Fruit fly (Drosophila melanogaster) whole organism, embryonic: ENCODE data around the gene SkpD.

Experiments used
- Atf3 ChIP-seq: fragments of 200-800 bp; sonication (Bioruptor generic); optimal IDR thresholded peaks from 3 replicates; lab custom pipeline; 2016; ENCODE audit warnings: missing biosample characterization, missing genetic modification characterization
- B-H2 ChIP-seq: fragments of 200-800 bp; sonication (Bioruptor generic); optimal IDR thresholded peaks from 2 replicates; lab custom pipeline; 2018; ENCODE audit warnings: missing biosample characterization, mild to moderate bottlenecking, missing genetic modification characterization
- Blimp-1 ChIP-seq: fragments of 200-800 bp; sonication (Bioruptor generic); optimal IDR thresholded peaks from 3 replicates; lab custom pipeline; 2018; ENCODE audit warnings: missing biosample characterization, missing genetic modification characterization, mild to moderate bottlenecking, moderate library complexity, missing genetic modification reagents
- CG10543 ChIP-seq: fragments of 200-800 bp; sonication (Bioruptor generic); optimal IDR thresholded peaks from 3 replicates; lab custom pipeline; 2017; ENCODE audit warnings: missing biosample characterization, mild to moderate bottlenecking, missing genetic modification characterization, moderate library complexity
- CG11085 ChIP-seq: fragments of 200-800 bp; sonication (Bioruptor generic); IDR thresholded peaks from 2 replicates; pipeline ENCODE4 v1.3.6; 2022; ENCODE audit warnings: missing biosample characterization, missing genetic modification characterization
- CG11398 ChIP-seq: fragments of 200-800 bp; sonication (Bioruptor generic); optimal IDR thresholded peaks from 2 replicates; lab custom pipeline; 2016; ENCODE audit warnings: missing biosample characterization, missing genetic modification characterization
- CG11456 ChIP-seq: fragments of 200-800 bp; sonication (Bioruptor generic); IDR thresholded peaks from 3 replicates; pipeline ENCODE4 v1.3.6; 2022; ENCODE audit warnings: missing biosample characterization, missing genetic modification characterization
- CG11504 ChIP-seq: fragments of 200-800 bp; sonication (Bioruptor generic); optimal IDR thresholded peaks from 3 replicates; lab custom pipeline; 2019; ENCODE audit warnings: missing biosample characterization, mild to moderate bottlenecking, missing genetic modification characterization, moderate library complexity
- CG11723 ChIP-seq: fragments of 200-800 bp; sonication (Bioruptor generic); optimal IDR thresholded peaks from 2 replicates; lab custom pipeline; 2017; ENCODE audit warnings: missing biosample characterization, mild to moderate bottlenecking, missing genetic modification characterization
- CG12104 ChIP-seq: fragments of 200-800 bp; sonication (Bioruptor generic); optimal IDR thresholded peaks from 3 replicates; lab custom pipeline; 2016; ENCODE audit warnings: missing biosample characterization, missing genetic modification characterization
- CG12219 ChIP-seq: fragments of 200-800 bp; sonication (Bioruptor generic); optimal IDR thresholded peaks from 3 replicates; lab custom pipeline; 2018; ENCODE audit warnings: missing biosample characterization, mild to moderate bottlenecking, missing genetic modification characterization
- CG13624 ChIP-seq: fragments of 200-800 bp; sonication (Bioruptor generic); optimal IDR thresholded peaks from 2 replicates; lab custom pipeline; 2016; ENCODE audit warnings: missing biosample characterization, missing genetic modification characterization
- CG13775 ChIP-seq: fragments of 200-800 bp; sonication (Bioruptor generic); optimal IDR thresholded peaks from 3 replicates; lab custom pipeline; 2017; ENCODE audit warnings: missing biosample characterization, mild to moderate bottlenecking, missing genetic modification characterization
- CG13894 ChIP-seq: fragments of 200-800 bp; sonication (Bioruptor generic); optimal IDR thresholded peaks from 3 replicates; lab custom pipeline; 2018; ENCODE audit warnings: missing biosample characterization, mild to moderate bottlenecking, missing genetic modification characterization, moderate library complexity
- CG14667 ChIP-seq: fragments of 200-800 bp; sonication (Bioruptor generic); IDR thresholded peaks from 2 replicates; pipeline ENCODE4 v1.3.6; 2022; ENCODE audit warnings: missing biosample characterization, missing genetic modification characterization
- CG17829 ChIP-seq: fragments of 200-800 bp; optimal IDR thresholded peaks from 2 replicates; lab custom pipeline; 2019; ENCODE audit warnings: missing biosample characterization, mild to moderate bottlenecking, missing genetic modification characterization, moderate library complexity
- CG2116 ChIP-seq: fragments of 200-800 bp; sonication (Bioruptor generic); optimal IDR thresholded peaks from 3 replicates; lab custom pipeline; 2018; ENCODE audit warnings: missing biosample characterization, mild to moderate bottlenecking, missing genetic modification characterization
- CG2678 ChIP-seq: fragments of 200-800 bp; sonication (Bioruptor generic); optimal IDR thresholded peaks from 3 replicates; lab custom pipeline; 2019; ENCODE audit warnings: missing biosample characterization, mild to moderate bottlenecking, missing genetic modification characterization, moderate library complexity
- CG2712 ChIP-seq: fragments of 200-800 bp; optimal IDR thresholded peaks from 3 replicates; lab custom pipeline; 2019; ENCODE audit warnings: missing biosample characterization, mild to moderate bottlenecking, missing genetic modification characterization, moderate library complexity
- CG2875 ChIP-seq: fragments of 200-800 bp; sonication (Bioruptor generic); optimal IDR thresholded peaks from 2 replicates; lab custom pipeline; 2017; ENCODE audit warnings: missing biosample characterization, mild to moderate bottlenecking, missing genetic modification characterization, missing genetic modification reagents
- CG31441 ChIP-seq: fragments of 200-800 bp; sonication (Bioruptor generic); IDR thresholded peaks from 2 replicates; pipeline ENCODE4 v1.3.6; 2022; ENCODE audit warnings: missing biosample characterization, missing genetic modification characterization
- CG3407 ChIP-seq: fragments of 200-800 bp; sonication (Bioruptor generic); optimal IDR thresholded peaks from 2 replicates; lab custom pipeline; 2018; ENCODE audit warnings: missing biosample characterization, mild to moderate bottlenecking, missing genetic modification characterization
- CG4328 ChIP-seq: fragments of 200-800 bp; sonication (Bioruptor generic); optimal IDR thresholded peaks from 3 replicates; lab custom pipeline; 2017; ENCODE audit warnings: missing biosample characterization, missing genetic modification reagents, missing genetic modification characterization
- CG8765 ChIP-seq: fragments of 200-800 bp; sonication (Bioruptor generic); IDR thresholded peaks from 2 replicates; pipeline ENCODE4 v1.3.6; 2022; ENCODE audit warnings: missing biosample characterization, missing genetic modification characterization
- CG9437 ChIP-seq: fragments of 200-800 bp; sonication (Bioruptor generic); optimal IDR thresholded peaks from 2 replicates; lab custom pipeline; 2018; ENCODE audit warnings: missing biosample characterization, mild to moderate bottlenecking, missing genetic modification characterization
- CkIIα-i1 ChIP-seq: fragments of 200-800 bp; sonication (Bioruptor generic); IDR thresholded peaks from 2 replicates; pipeline ENCODE4 v1.3.6; 2022; ENCODE audit warnings: missing biosample characterization, missing genetic modification characterization
- D ChIP-seq, 2 experiments: fragments of 200-800 bp in 1 of 2; fragments of >200 bp in 1 of 2; sonication (Bioruptor generic) in 1 of 2; optimal IDR thresholded peaks; 2 replicates in 1 of 2; 3 replicates in 1 of 2; lab custom pipeline; 2017; ENCODE audit warnings: mild to moderate bottlenecking in 1 of 2, missing biosample characterization in 1 of 2, missing genetic modification characterization in 1 of 2, missing genetic modification reagents in 1 of 2
- Fer3 ChIP-seq: fragments of 200-800 bp; sonication (Bioruptor generic); optimal IDR thresholded peaks from 2 replicates; lab custom pipeline; 2018; ENCODE audit warnings: missing biosample characterization, mild to moderate bottlenecking, missing genetic modification characterization, moderate library complexity
- Lpt ChIP-seq: fragments of >200 bp; optimal IDR thresholded peaks from 2 replicates; lab custom pipeline; 2018; ENCODE audit warnings: missing biosample characterization, missing genetic modification characterization
- Nf-YB ChIP-seq: fragments of 200-800 bp; sonication (Bioruptor generic); optimal IDR thresholded peaks from 3 replicates; lab custom pipeline; 2019; ENCODE audit warnings: missing biosample characterization, mild to moderate bottlenecking, missing genetic modification characterization, moderate library complexity
- Pdp1 ChIP-seq, 2 experiments: fragments of 200-800 bp; sonication (Bioruptor generic); optimal IDR thresholded peaks; 3 replicates each; lab custom pipeline; 2016; ENCODE audit warnings: missing biosample characterization in 2 of 2, missing genetic modification characterization in 2 of 2, mild to moderate bottlenecking in 1 of 2, moderate library complexity in 1 of 2
- Rx ChIP-seq: fragments of 200-800 bp; sonication (Bioruptor generic); IDR thresholded peaks from 2 replicates; pipeline ENCODE4 v1.3.6; 2022; ENCODE audit warnings: missing biosample characterization, missing genetic modification characterization
- Sry-δ ChIP-seq: fragments of 200-800 bp; sonication (Bioruptor generic); optimal IDR thresholded peaks from 2 replicates; lab custom pipeline; 2016; ENCODE audit warnings: missing biosample characterization, missing genetic modification characterization
- Usf ChIP-seq: fragments of 200-800 bp; sonication (Bioruptor generic); optimal IDR thresholded peaks from 2 replicates; lab custom pipeline; 2017; ENCODE audit warnings: missing genotype, missing biosample characterization, missing genetic modification characterization
- croc ChIP-seq: fragments of 200-800 bp; sonication (Bioruptor generic); conservative IDR thresholded peaks from 3 replicates; pipeline ENCODE4 v1.3.6; 2022; ENCODE audit warnings: missing biosample characterization, missing genetic modification characterization
- cwo ChIP-seq: fragments of 200-800 bp; sonication (Bioruptor generic); optimal IDR thresholded peaks from 3 replicates; lab custom pipeline; 2017; ENCODE audit warnings: missing biosample characterization, missing genetic modification characterization, mild to moderate bottlenecking, moderate library complexity, missing genetic modification reagents
- en ChIP-seq: fragments of 200-800 bp; sonication (Bioruptor generic); optimal IDR thresholded peaks from 2 replicates; lab custom pipeline; 2016; ENCODE audit warnings: missing biosample characterization, missing genetic modification characterization
- esg ChIP-seq: fragments of 200-800 bp; sonication (Bioruptor generic); conservative IDR thresholded peaks from 2 replicates; pipeline ENCODE4 v1.3.6; 2022; ENCODE audit warnings: missing biosample characterization, missing genetic modification characterization
- eyg ChIP-seq: fragments of 200-800 bp; sonication (Bioruptor generic); optimal IDR thresholded peaks from 3 replicates; lab custom pipeline; 2016; ENCODE audit warnings: missing biosample characterization, missing genetic modification characterization
- gem ChIP-seq: fragments of 200-800 bp; sonication (Bioruptor generic); optimal IDR thresholded peaks from 2 replicates; lab custom pipeline; 2019; ENCODE audit warnings: missing biosample characterization, mild to moderate bottlenecking, missing genetic modification characterization, moderate library complexity
- gsb-n ChIP-seq: fragments of 200-800 bp; sonication (Bioruptor generic); optimal IDR thresholded peaks from 3 replicates; lab custom pipeline; 2018; ENCODE audit warnings: missing biosample characterization, mild to moderate bottlenecking, missing genetic modification characterization
- inv ChIP-seq: fragments of 200-800 bp; sonication (Bioruptor generic); IDR thresholded peaks from 2 replicates; pipeline ENCODE4 v1.3.6; 2022; ENCODE audit warnings: missing biosample characterization, missing genetic modification characterization; ENCODE audit not compliant: partially characterized antibody
- knrl ChIP-seq: fragments of 200-800 bp; sonication (Bioruptor generic); IDR thresholded peaks from 3 replicates; pipeline ENCODE4 v1.3.6; 2022; ENCODE audit warnings: missing biosample characterization, missing genetic modification characterization; ENCODE audit not compliant: partially characterized antibody
- nau ChIP-seq: fragments of 200-800 bp; sonication (Bioruptor generic); optimal IDR thresholded peaks from 3 replicates; lab custom pipeline; 2017; ENCODE audit warnings: missing biosample characterization, mild to moderate bottlenecking, missing genetic modification characterization, missing genetic modification reagents
- pan ChIP-seq, 4 experiments: fragments of >200 bp in 3 of 4; fragments of 200-800 bp in 1 of 4; sonication (Bioruptor generic) in 1 of 4; optimal IDR thresholded peaks in 3 of 4; IDR thresholded peaks in 1 of 4; 2 replicates each; pipeline versions ENCODE4 v1.3.6 to Lab custom; 2017 to 2022; ENCODE audit warnings: missing biosample characterization in 2 of 4, missing genetic modification characterization in 2 of 4, mixed read lengths in 1 of 4
- slbo ChIP-seq: fragments of 200-800 bp; sonication (Bioruptor generic); IDR thresholded peaks from 2 replicates; pipeline ENCODE4 v1.3.6; 2022; ENCODE audit warnings: missing biosample characterization, missing genetic modification characterization
- sna ChIP-seq: fragments of 200-800 bp; sonication (Bioruptor generic); IDR thresholded peaks from 2 replicates; pipeline ENCODE4 v1.3.6; 2022; ENCODE audit warnings: missing biosample characterization, missing genetic modification characterization; ENCODE audit not compliant: partially characterized antibody
- stc ChIP-seq: fragments of 200-800 bp; sonication (Bioruptor generic); IDR thresholded peaks from 2 replicates; pipeline ENCODE4 v1.3.6; 2022; ENCODE audit warnings: missing biosample characterization, missing genetic modification characterization
- tgo ChIP-seq: fragments of 200-800 bp; sonication (Bioruptor generic); IDR thresholded peaks from 3 replicates; pipeline ENCODE4 v1.3.6; 2022; ENCODE audit warnings: missing biosample characterization, missing genetic modification characterization
- z ChIP-seq: fragments of 200-800 bp; sonication (Bioruptor generic); IDR thresholded peaks from 3 replicates; pipeline ENCODE4 v1.3.6; 2022; ENCODE audit warnings: missing biosample characterization, missing genetic modification characterization

Gene SkpD

dm6 chrX:19839067-19839466 lies 26.5 kb downstream of the SkpD start (continued):
- TF ChIP-seq z (GFP tag; lab: Robert Waterston, UW), result no peak
- no peak for TF ChIP-seq tgo
- TF ChIP-seq CG13894 (tag; lab: Kevin White, UChicago), result no peak
- TF ChIP-seq CG17829 (tag; lab: Kevin White, UChicago), result no peak
- TF ChIP-seq CG12104 (GFP tag; lab: Kevin White, UChicago), result no peak
- TF ChIP-seq knrl (GFP tag; lab: Robert Waterston, UW), result no peak
- no peak for TF ChIP-seq CG12219
- TF ChIP-seq CG11723, result no peak
- TF ChIP-seq Pdp1 (GFP tag; optimal IDR thresholded peaks at IDR 0.05; lab: Kevin White, UChicago), result no peak
- TF ChIP-seq CG13624, result no peak
- TF ChIP-seq CG9437 (GFP tag; lab: Kevin White, UChicago), result no peak
- TF ChIP-seq CG2678 (tag; lab: Kevin White, UChicago), result no peak
- TF ChIP-seq eyg (GFP tag; lab: Kevin White, UChicago), result no peak
- TF ChIP-seq CG11085 (GFP tag; lab: Robert Waterston, UW), result no peak
- TF ChIP-seq CG13775 (GFP tag; lab: Kevin White, UChicago), result no peak
- TF ChIP-seq Usf, result no peak
- TF ChIP-seq sna (GFP tag; lab: Robert Waterston, UW), result no peak
- peak; percentile 13 for TF ChIP-seq gem (tag; lab: Kevin White, UChicago)
- no peak for TF ChIP-seq stc (GFP tag; lab: Robert Waterston, UW)
- no peak for TF ChIP-seq CG8765 (GFP tag; lab: Robert Waterston, UW)
- no peak for TF ChIP-seq Lpt
- no peak for TF ChIP-seq cwo (GFP tag; lab: Kevin White, UChicago)
- no peak for TF ChIP-seq CG14667 (GFP tag; lab: Robert Waterston, UW)
- no peak for TF ChIP-seq pan (optimal IDR thresholded peaks at IDR 0.05; lab: Kevin White, UChicago)
- TF ChIP-seq pan (GFP tag; optimal IDR thresholded peaks at IDR 0.05 in 1 of 2, IDR thresholded peaks at IDR 0.05 in 1 of 2), result no peak
- no peak for TF ChIP-seq nau (GFP tag; lab: Kevin White, UChicago)
- peak; percentile 3 for TF ChIP-seq gsb-n (tag; lab: Kevin White, UChicago)
- TF ChIP-seq CG2875 (GFP tag; lab: Kevin White, UChicago), result peak; percentile 55
- no peak for TF ChIP-seq Sry-δ (GFP tag; lab: Kevin White, UChicago)
- TF ChIP-seq croc, result no peak
- no peak for TF ChIP-seq CG31441
- TF ChIP-seq CG2116 (GFP tag; lab: Kevin White, UChicago), result no peak
- TF ChIP-seq CG11504 (tag; lab: Kevin White, UChicago), result no peak
- TF ChIP-seq Nf-YB (GFP tag; lab: Kevin White, UChicago), result no peak
- TF ChIP-seq CG4328 (GFP tag; lab: Kevin White, UChicago), result no peak
- no peak for TF ChIP-seq slbo (GFP tag; lab: Robert Waterston, UW)
- TF ChIP-seq esg (GFP tag; lab: Robert Waterston, UW), result no peak
- TF ChIP-seq CG10543 (GFP tag; lab: Kevin White, UChicago), result no peak
- TF ChIP-seq B-H2 (GFP tag; lab: Kevin White, UChicago), result no peak
- no peak for TF ChIP-seq en (GFP tag; lab: Kevin White, UChicago)
- no peak for TF ChIP-seq Fer3
- peak; percentile 25 for TF ChIP-seq CG3407
- peak; percentile 13 for TF ChIP-seq Blimp-1
- no peak for TF ChIP-seq D (optimal IDR thresholded peaks at IDR 0.05; lab: Kevin White, UChicago)
- TF ChIP-seq D (GFP tag; optimal IDR thresholded peaks at IDR 0.05; lab: Kevin White, UChicago), result peak; percentile 18
- TF ChIP-seq CG11398 (GFP tag; lab: Kevin White, UChicago), result peak; percentile 17
- peak; percentile 7 for TF ChIP-seq Atf3
- TF ChIP-seq CG2712, result no peak
- TF ChIP-seq inv (GFP tag; lab: Robert Waterston, UW), result no peak
- no peak for TF ChIP-seq Rx (GFP tag; lab: Robert Waterston, UW)
- TF ChIP-seq CG11456 (GFP tag; lab: Robert Waterston, UW), result no peak
- no peak for TF ChIP-seq CkIIα-i1 (GFP tag; lab: Robert Waterston, UW)
